Fruit fly (Drosophila melanogaster) whole organism, adult: ENCODE results near the gene Snmp2.

ENCODE experiments used
- CG11617 ChIP-seq: fragments of 200-800 bp; sonication (Bioruptor generic); optimal IDR thresholded peaks from 2 replicates; lab custom pipeline; 2017; ENCODE audit warnings: mild to moderate bottlenecking, missing biosample characterization, missing genetic modification reagents, missing genetic modification characterization
- CG12768 ChIP-seq: fragments of 200-800 bp; sonication (Bioruptor generic); optimal IDR thresholded peaks from 2 replicates; lab custom pipeline; 2017; ENCODE audit warnings: missing biosample characterization, missing genetic modification characterization, mild to moderate bottlenecking, moderate library complexity, missing genetic modification reagents
- CG14711 ChIP-seq: fragments of 200-800 bp; sonication (Bioruptor generic); optimal IDR thresholded peaks from 2 replicates; lab custom pipeline; 2018; ENCODE audit warnings: missing biosample characterization, mild to moderate bottlenecking, missing genetic modification characterization, moderate library complexity
- CG1620 ChIP-seq: fragments of 200-800 bp; sonication (Bioruptor generic); optimal IDR thresholded peaks from 2 replicates; lab custom pipeline; 2016; ENCODE audit warnings: missing biosample characterization, missing genetic modification characterization
- CG33017 ChIP-seq: fragments of 200-800 bp; sonication (Bioruptor generic); optimal IDR thresholded peaks from 2 replicates; lab custom pipeline; 2018; ENCODE audit warnings: missing biosample characterization, mild to moderate bottlenecking, missing genetic modification characterization, moderate library complexity
- CG5204 ChIP-seq: fragments of 200-800 bp; sonication (Bioruptor generic); optimal IDR thresholded peaks from 2 replicates; lab custom pipeline; 2016; ENCODE audit warnings: missing biosample characterization, missing genetic modification characterization
- CG7045 ChIP-seq: fragments of 200-800 bp; sonication (Bioruptor generic); optimal IDR thresholded peaks from 2 replicates; lab custom pipeline; 2017; ENCODE audit warnings: missing biosample characterization, mild to moderate bottlenecking, missing genetic modification characterization
- CG7101 ChIP-seq: fragments of 200-800 bp; sonication (Bioruptor generic); optimal IDR thresholded peaks from 2 replicates; lab custom pipeline; 2018; ENCODE audit warnings: missing biosample characterization, mild to moderate bottlenecking, missing genetic modification characterization, moderate library complexity
- Clk ChIP-seq: fragments of 200-800 bp; sonication (Bioruptor generic); optimal IDR thresholded peaks from 2 replicates; lab custom pipeline; 2017; ENCODE audit warnings: missing biosample characterization, missing genetic modification characterization
- Crg-1 ChIP-seq: fragments of 200-800 bp; sonication (Bioruptor generic); optimal IDR thresholded peaks from 2 replicates; lab custom pipeline; 2016; ENCODE audit warnings: missing biosample characterization, missing genetic modification characterization
- Hr96 ChIP-seq: fragments of 200-800 bp; sonication (Bioruptor generic); optimal IDR thresholded peaks from 2 replicates; lab custom pipeline; 2016; ENCODE audit warnings: missing biosample characterization, missing genetic modification characterization
- Mnt ChIP-seq: fragments of 200-800 bp; sonication (Bioruptor generic); optimal IDR thresholded peaks from 2 replicates; lab custom pipeline; 2016; ENCODE audit warnings: missing biosample characterization, mild to moderate bottlenecking, missing genetic modification characterization
- bab1 ChIP-seq: fragments of 200-800 bp; sonication (Bioruptor generic); optimal IDR thresholded peaks from 3 replicates; lab custom pipeline; 2019; ENCODE audit warnings: missing biosample characterization, mild to moderate bottlenecking, missing genetic modification characterization, moderate library complexity
- cic ChIP-seq: fragments of 200-800 bp; sonication (Bioruptor generic); optimal IDR thresholded peaks from 2 replicates; lab custom pipeline; 2017; ENCODE audit warnings: missing biosample characterization, mild to moderate bottlenecking, missing genetic modification characterization, moderate library complexity
- cnc ChIP-seq, 2 experiments: fragments of >200 bp; optimal IDR thresholded peaks; 2 replicates each; lab custom pipeline; 2017
- kay ChIP-seq: fragments of 200-800 bp; sonication (Bioruptor generic); peaks from one replicate; lab custom pipeline; 2016; ENCODE audit warnings: missing biosample characterization, missing genetic modification characterization, borderline replicate concordance
- ovo ChIP-seq: fragments of 200-800 bp; sonication (Bioruptor generic); optimal IDR thresholded peaks from 2 replicates; lab custom pipeline; 2016; ENCODE audit warnings: missing biosample characterization, missing genetic modification characterization
- pad ChIP-seq: fragments of 200-800 bp; sonication (Bioruptor generic); optimal IDR thresholded peaks from 3 replicates; lab custom pipeline; 2017; ENCODE audit warnings: missing biosample characterization, missing genetic modification characterization, mild to moderate bottlenecking, moderate library complexity, missing genetic modification reagents
- tj ChIP-seq: fragments of 200-800 bp; sonication (Bioruptor generic); optimal IDR thresholded peaks from 3 replicates; lab custom pipeline; 2017; ENCODE audit warnings: missing biosample characterization, mild to moderate bottlenecking, missing genetic modification characterization, moderate library complexity
- toe ChIP-seq: fragments of 200-800 bp; sonication (Bioruptor generic); optimal IDR thresholded peaks from 2 replicates; lab custom pipeline; 2016; ENCODE audit warnings: missing biosample characterization, missing genetic modification characterization

Gene Snmp2

dm6 chr3L:7741953-7742352, 888 bp downstream of the Snmp2 start:
- TF ChIP-seq CG7045 (GFP tag; lab: Kevin White, UChicago) (no peak), CG12768 (GFP tag; lab: Kevin White, UChicago) (no peak), Mnt (GFP tag; lab: Kevin White, UChicago) (no peak), pad (GFP tag; lab: Kevin White, UChicago) (no peak), Crg-1 (no peak), CG5204 (GFP tag; lab: Kevin White, UChicago) (no peak), Clk (GFP tag; lab: Kevin White, UChicago) (no peak), tj (GFP tag; lab: Kevin White, UChicago) (no peak), cic (GFP tag; lab: Kevin White, UChicago) (no peak), kay (no peak), Hr96 (GFP tag; lab: Kevin White, UChicago) (no peak), CG11617 (GFP tag; lab: Kevin White, UChicago) (no peak)

- TF ChIP-seq CG12768 (GFP tag; lab: Kevin White, UChicago) (no peak), bab1 (GFP tag; lab: Kevin White, UChicago) (no peak), ovo (no peak), Mnt (GFP tag; lab: Kevin White, UChicago) (no peak), toe (GFP tag; lab: Kevin White, UChicago) (no peak)
Observed at dm6 chr3L:7732141-7732748, 10.6 kb downstream of the Snmp2 start, which contains the start of gene CG8492. TSS of gene CG8492 (minus strand) at chr3L:7732191.

DNA sequence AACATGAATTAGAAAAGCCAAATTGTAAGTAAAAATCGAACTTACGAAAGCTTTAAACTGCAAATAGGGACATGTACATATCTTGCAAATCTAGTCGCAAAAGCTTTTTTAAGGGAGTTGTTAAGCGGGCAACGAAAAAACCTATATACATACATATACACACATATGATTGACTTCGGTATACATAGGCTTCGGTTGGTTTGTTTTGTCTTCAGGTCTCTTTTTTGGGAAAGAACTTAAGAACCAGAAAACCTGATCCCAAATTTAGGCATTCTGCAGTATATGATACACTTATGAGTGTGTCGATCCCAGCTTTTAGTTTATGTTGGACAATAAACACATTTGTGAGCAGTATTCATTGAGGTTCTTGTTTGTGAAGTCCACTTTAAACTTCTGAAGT, 16.2 kb downstream of the Snmp2 start:
- TF ChIP-seq CG11617 (GFP tag; lab: Kevin White, UChicago) (no peak), CG1620 (no peak), CG14711 (tag; lab: Kevin White, UChicago) (no peak), Hr96 (GFP tag; lab: Kevin White, UChicago) (no peak), Mnt (GFP tag; lab: Kevin White, UChicago) (no peak), CG7045 (GFP tag; lab: Kevin White, UChicago) (no peak), CG12768 (GFP tag; lab: Kevin White, UChicago) (no peak), cnc (optimal IDR thresholded peaks at IDR 0.05; lab: Kevin White, UChicago) (no peak), kay (no peak), CG5204 (GFP tag; lab: Kevin White, UChicago) (no peak), bab1 (GFP tag; lab: Kevin White, UChicago) (no peak), CG33017 (tag; lab: Kevin White, UChicago) (no peak), ovo (no peak), pad (GFP tag; lab: Kevin White, UChicago) (no peak), toe (GFP tag; lab: Kevin White, UChicago) (no peak), cic (GFP tag; lab: Kevin White, UChicago) (no peak), CG7101 (tag; lab: Kevin White, UChicago) (no peak), Crg-1 (no peak)

- TF ChIP-seq kay (no peak), bab1 (GFP tag; lab: Kevin White, UChicago) (peak; percentile 25), Crg-1 (no peak), CG14711 (tag; lab: Kevin White, UChicago) (no peak)
Observed at dm6 chr3L:7726285-7726684, 16.6 kb downstream of the Snmp2 start, which contains the start of gene CG7457. TSS of gene CG7457 (minus strand) at chr3L:7726473.

dm6 chr3L:7721527-7721926, 21.3 kb downstream of the Snmp2 start:
- no peak for TF ChIP-seq Crg-1
- TF ChIP-seq CG33017 (tag; lab: Kevin White, UChicago), result peak; percentile 38
- TF ChIP-seq toe (GFP tag; lab: Kevin White, UChicago), result no peak
- TF ChIP-seq CG7101 (tag; lab: Kevin White, UChicago), result peak; percentile 14
- TF ChIP-seq tj (GFP tag; lab: Kevin White, UChicago), result no peak
- TF ChIP-seq ovo, result no peak
- no peak for TF ChIP-seq CG14711 (tag; lab: Kevin White, UChicago)
- TF ChIP-seq Hr96 (GFP tag; lab: Kevin White, UChicago), result no peak
- TF ChIP-seq bab1 (GFP tag; lab: Kevin White, UChicago), result no peak
- no peak for TF ChIP-seq pad (GFP tag; lab: Kevin White, UChicago)
- TF ChIP-seq CG5204 (GFP tag; lab: Kevin White, UChicago), result peak; percentile 4
- TF ChIP-seq cic (GFP tag; lab: Kevin White, UChicago), result peak; percentile 70
- TF ChIP-seq CG11617 (GFP tag; lab: Kevin White, UChicago), result no peak
- peak; percentile 84 for TF ChIP-seq kay
- no peak for TF ChIP-seq Mnt (GFP tag; lab: Kevin White, UChicago)
- TF ChIP-seq CG1620, result no peak
- TF ChIP-seq Clk (GFP tag; lab: Kevin White, UChicago), result peak; percentile 8
- peak; percentile 23 for TF ChIP-seq CG12768 (GFP tag; lab: Kevin White, UChicago)

dm6 chr3L:7719418-7719789, 23.4 kb downstream of the Snmp2 start:
- TF ChIP-seq CG12768 (GFP tag; lab: Kevin White, UChicago) (peak; percentile 67), CG11617 (GFP tag; lab: Kevin White, UChicago) (no peak), Hr96 (GFP tag; lab: Kevin White, UChicago) (no peak), CG5204 (GFP tag; lab: Kevin White, UChicago) (peak; percentile 56), tj (GFP tag; lab: Kevin White, UChicago) (peak; percentile 31), CG14711 (tag; lab: Kevin White, UChicago) (no peak), kay (peak; percentile 97), ovo (no peak), Mnt (GFP tag; lab: Kevin White, UChicago) (no peak), CG33017 (tag; lab: Kevin White, UChicago) (no peak), bab1 (GFP tag; lab: Kevin White, UChicago) (no peak), Crg-1 (no peak), CG1620 (no peak), cic (GFP tag; lab: Kevin White, UChicago) (peak; percentile 1)
